Fruit fly (Drosophila melanogaster): ENCODE data around the gene CG10514.
A peak's percentile ranks its signal among the peaks of the same experiment; 100 is the strongest.

The CG10514 gene

dm6 chr3R:25235362-25235761 lies 44.3 kb downstream of the CG10514 start, which contains the start of gene Sil1 (continued):
- TF ChIP-seq Gug (GFP tag; IDR thresholded peaks at IDR 0.05), result no peak
- TF ChIP-seq CG10267 (tag; optimal IDR thresholded peaks at IDR 0.05), result peak; percentile 21
- no peak for TF ChIP-seq fd102C (GFP tag; optimal IDR thresholded peaks at IDR 0.05)
- TF ChIP-seq CG4617 (GFP tag; optimal IDR thresholded peaks at IDR 0.05; ENCODE audit: borderline replicate concordance), result peak; percentile 33
- peak; percentile 40 for TF ChIP-seq BEAF-32 (GFP tag; optimal IDR thresholded peaks at IDR 0.05)
- no peak for TF ChIP-seq mld (GFP tag; IDR thresholded peaks at IDR 0.05; ENCODE audit: partially characterized antibody)
- TF ChIP-seq CG6272 (GFP tag; IDR thresholded peaks at IDR 0.05), result no peak
- TF ChIP-seq amos (GFP tag; IDR thresholded peaks at IDR 0.05; ENCODE audit: partially characterized antibody), result peak; percentile 33; the same call in 1 of the 2 replicates
- TF ChIP-seq pzg (GFP tag; optimal IDR thresholded peaks at IDR 0.05), result peak; percentile 66
- no peak for TF ChIP-seq dmrt99B (tag; optimal IDR thresholded peaks at IDR 0.05)
- TF ChIP-seq CG15514 (GFP tag; optimal IDR thresholded peaks at IDR 0.05), result peak; percentile 99
- TF ChIP-seq Med (GFP tag), result peak; percentile 27
- no peak for TF ChIP-seq Xrp1 (GFP tag; IDR thresholded peaks at IDR 0.05)
- TF ChIP-seq CG12769 (tag; optimal IDR thresholded peaks at IDR 0.05), result no peak
- TF ChIP-seq stwl (tag; optimal IDR thresholded peaks at IDR 0.05), result peak; percentile 49
- TF ChIP-seq mam (GFP tag; optimal IDR thresholded peaks at IDR 0.05), result no peak

dm6 chr3R:25232271-25232989 lies 47.2 kb downstream of the CG10514 start, which contains the start of gene Cad96Cb:
Gene Cad96Cb (minus strand): TSS chr3R:25232321.
- peak; percentile 56 for TF ChIP-seq kay (GFP tag; optimal IDR thresholded peaks at IDR 0.05)
- TF ChIP-seq CG6175 (GFP tag; IDR thresholded peaks at IDR 0.05), result 0 out of 3 replicates have a peak, but pooled peaks have one; percentile 41
- TF ChIP-seq wor (GFP tag; IDR thresholded peaks at IDR 0.05), result peak; percentile 66
- TF ChIP-seq CG10654 (GFP tag; optimal IDR thresholded peaks at IDR 0.05), result peak; percentile 67
- no peak for TF ChIP-seq aop (GFP tag; IDR thresholded peaks at IDR 0.05)
- TF ChIP-seq Hmx (GFP tag; optimal IDR thresholded peaks at IDR 0.05), result peak; percentile 34
- peak; percentile 63 for TF ChIP-seq pho (GFP tag; optimal IDR thresholded peaks at IDR 0.05)
- TF ChIP-seq CG7745 (tag; optimal IDR thresholded peaks at IDR 0.05), result no peak
- peak; percentile 66 for TF ChIP-seq en (GFP tag; optimal IDR thresholded peaks at IDR 0.05)
- peak; percentile 58 for TF ChIP-seq CG3163 (GFP tag; optimal IDR thresholded peaks at IDR 0.05)
- TF ChIP-seq CG31388 (GFP tag; optimal IDR thresholded peaks at IDR 0.05), result peak; percentile 18
- peak; percentile 97 for TF ChIP-seq CG17361 (GFP tag; IDR thresholded peaks at IDR 0.05)
- TF ChIP-seq zfh2 (GFP tag; optimal IDR thresholded peaks at IDR 0.05), result peak; percentile 0
- TF ChIP-seq nau (GFP tag; optimal IDR thresholded peaks at IDR 0.05), result no peak
- peak; percentile 86 for TF ChIP-seq Sox102F (GFP tag; optimal IDR thresholded peaks at IDR 0.05)
- TF ChIP-seq CG1024 (GFP tag; IDR thresholded peaks at IDR 0.05), result 0 out of 2 replicates have a peak, but pooled peaks have one; percentile 12
- peak; percentile 48 to 90 for TF ChIP-seq Hr51 (GFP tag; optimal IDR thresholded peaks at IDR 0.05)
- TF ChIP-seq Drgx (GFP tag; IDR thresholded peaks at IDR 0.05), result peak; percentile 78; the same call in 1 of the 2 replicates
- peak; percentile 76 for TF ChIP-seq CG15696 (tag; optimal IDR thresholded peaks at IDR 0.05)
- TF ChIP-seq Xrp1 (GFP tag; IDR thresholded peaks at IDR 0.05), result peak; percentile 77
- TF ChIP-seq unpg (GFP tag; optimal IDR thresholded peaks at IDR 0.05), result peak; percentile 82
- peak; percentile 41; the same call in 1 of the 2 replicates for TF ChIP-seq CG3847 (GFP tag; IDR thresholded peaks at IDR 0.05)
- TF ChIP-seq CG8478 (optimal IDR thresholded peaks at IDR 0.05), result no peak
- TF ChIP-seq CG2678 (tag; optimal IDR thresholded peaks at IDR 0.05), result peak; percentile 90
- peak; percentile 75 for TF ChIP-seq CG8944 (GFP tag; optimal IDR thresholded peaks at IDR 0.05)
- 0 out of 3 replicates have a peak, but pooled peaks have one; percentile 34 for TF ChIP-seq CG7963 (GFP tag; IDR thresholded peaks at IDR 0.05; ENCODE audit: partially characterized antibody)
- TF ChIP-seq CG6791 (GFP tag; IDR thresholded peaks at IDR 0.05; ENCODE audit: partially characterized antibody), result no peak
- TF ChIP-seq CG13123 (GFP tag; optimal IDR thresholded peaks at IDR 0.05), result peak; percentile 7
- peak; percentile 22 for TF ChIP-seq TFAM (GFP tag; optimal IDR thresholded peaks at IDR 0.05)
- TF ChIP-seq Dref (GFP tag; IDR thresholded peaks at IDR 0.05), result no peak
- TF ChIP-seq Lpt (GFP tag; optimal IDR thresholded peaks at IDR 0.05), result no peak
- peak; percentile 71 to 81 for TF ChIP-seq Pdp1 (GFP tag; optimal IDR thresholded peaks at IDR 0.05)
- peak; percentile 85 for TF ChIP-seq CG3407 (GFP tag; optimal IDR thresholded peaks at IDR 0.05)
